Worm (Caenorhabditis elegans) whole organism, L3 larva: ENCODE data around the gene F56D6.23.

Source experiments
- R02D3.7 ChIP-seq: fragments of 150-350 bp; optimal IDR thresholded peaks from 2 replicates; lab custom pipeline; 2014; ENCODE audit warnings: missing biosample characterization, missing genetic modification characterization
- ZK546.5 ChIP-seq: sonication (generic microtip); optimal IDR thresholded peaks from 2 replicates; lab custom pipeline; 2017; ENCODE audit warnings: missing biosample characterization, missing genetic modification characterization
- aly-2 ChIP-seq: fragments of 150-350 bp; optimal IDR thresholded peaks from 2 replicates; lab custom pipeline; 2014; ENCODE audit warnings: missing biosample characterization, missing genetic modification characterization
- ceh-28 ChIP-seq: fragments of 150-350 bp; optimal IDR thresholded peaks from 2 replicates; lab custom pipeline; 2014; ENCODE audit warnings: missing biosample characterization, missing genetic modification reagents, missing genetic modification characterization
- ceh-82 ChIP-seq: fragments of 150-350 bp; optimal IDR thresholded peaks from 2 replicates; lab custom pipeline; 2014; ENCODE audit warnings: missing biosample characterization, missing genetic modification characterization
- egl-27 ChIP-seq: sonication (generic microtip); optimal IDR thresholded peaks from 4 replicates; lab custom pipeline; 2017; ENCODE audit warnings: missing biosample characterization, missing genetic modification reagents, missing genetic modification characterization
- egl-5 ChIP-seq: fragments of 150-350 bp; optimal IDR thresholded peaks from 2 replicates; lab custom pipeline; 2017; ENCODE audit warnings: missing biosample characterization, missing genetic modification reagents, missing genetic modification characterization, inconsistent platforms
- elt-1 ChIP-seq: fragments of 150-350 bp; optimal IDR thresholded peaks from 2 replicates; lab custom pipeline; 2014; ENCODE audit warnings: missing biosample characterization, missing genetic modification characterization
- elt-2 ChIP-seq: sonication (generic microtip); optimal IDR thresholded peaks from 2 replicates; lab custom pipeline; 2016; ENCODE audit warnings: missing genetic modification reagents, mild to moderate bottlenecking, missing genetic modification characterization, missing compliant biosample characterization
- elt-3 ChIP-seq, 3 experiments: fragments of 150-350 bp in 1 of 3; sonication (generic microtip) in 2 of 3; optimal IDR thresholded peaks; 2 replicates in 2 of 3; 4 replicates in 1 of 3; lab custom pipeline; 2014 to 2017; ENCODE audit warnings: missing biosample characterization in 3 of 3, missing genetic modification characterization in 3 of 3
- eor-1 ChIP-seq, 2 experiments: fragments of 150-350 bp; optimal IDR thresholded peaks; 2 replicates each; lab custom pipeline; 2014 to 2018; ENCODE audit warnings: missing biosample characterization in 2 of 2, missing genetic modification characterization in 2 of 2
- fkh-10 ChIP-seq: sonication (generic microtip); optimal IDR thresholded peaks from 2 replicates; lab custom pipeline; 2017; ENCODE audit warnings: missing biosample characterization, missing genetic modification reagents, missing genetic modification characterization
- fkh-2 ChIP-seq: fragments of 150-350 bp; optimal IDR thresholded peaks from 2 replicates; lab custom pipeline; 2014; ENCODE audit warnings: missing biosample characterization, missing genetic modification reagents, missing genetic modification characterization
- fos-1 ChIP-seq: fragments of 150-350 bp; optimal IDR thresholded peaks from 2 replicates; lab custom pipeline; 2014; ENCODE audit warnings: missing biosample characterization, missing genetic modification characterization
- hmg-11 ChIP-seq: sonication (generic microtip); optimal IDR thresholded peaks from 2 replicates; lab custom pipeline; 2016; ENCODE audit warnings: missing genetic modification characterization, missing compliant biosample characterization
- jun-1 ChIP-seq: fragments of 150-350 bp; optimal IDR thresholded peaks from 2 replicates; lab custom pipeline; 2014; ENCODE audit warnings: missing biosample characterization, missing genetic modification reagents, missing genetic modification characterization
- lin-15B ChIP-seq: fragments of 150-350 bp; optimal IDR thresholded peaks from 2 replicates; lab custom pipeline; 2014; ENCODE audit warnings: missing biosample characterization, missing genetic modification characterization
- lin-39 ChIP-seq: fragments of 150-350 bp; optimal IDR thresholded peaks from 2 replicates; lab custom pipeline; 2018; ENCODE audit warnings: missing biosample characterization, missing genetic modification reagents, missing genetic modification characterization
- mdl-1 ChIP-seq: fragments of 150-350 bp; optimal IDR thresholded peaks from 2 replicates; lab custom pipeline; 2014; ENCODE audit warnings: missing biosample characterization, missing genetic modification characterization
- mml-1 ChIP-seq: fragments of 150-350 bp; sonication (generic microtip); optimal IDR thresholded peaks from 3 replicates; lab custom pipeline; 2014; ENCODE audit warnings: missing biosample characterization, missing genetic modification characterization
- nfya-1 ChIP-seq: sonication (generic microtip); optimal IDR thresholded peaks from 2 replicates; lab custom pipeline; 2017; ENCODE audit warnings: missing genetic modification characterization, mild to moderate bottlenecking, missing compliant biosample characterization, antibody characterized with exemption, moderate library complexity; ENCODE audit not compliant: insufficient read depth
- nhr-11 ChIP-seq: fragments of 150-350 bp; optimal IDR thresholded peaks from 2 replicates; lab custom pipeline; 2014; ENCODE audit warnings: missing biosample characterization, missing genetic modification characterization
- nhr-12 ChIP-seq: fragments of 150-350 bp; optimal IDR thresholded peaks from 2 replicates; lab custom pipeline; 2014; ENCODE audit warnings: missing biosample characterization, missing genetic modification characterization
- nhr-23 ChIP-seq: fragments of 150-350 bp; optimal IDR thresholded peaks from 2 replicates; lab custom pipeline; 2014; ENCODE audit warnings: missing biosample characterization, missing genetic modification reagents, missing genetic modification characterization
- nhr-237 ChIP-seq: fragments of 150-350 bp; optimal IDR thresholded peaks from 2 replicates; lab custom pipeline; 2014; ENCODE audit warnings: missing biosample characterization, missing genetic modification characterization
- nhr-25 ChIP-seq: sonication (generic microtip); optimal IDR thresholded peaks from 2 replicates; lab custom pipeline; 2017; ENCODE audit warnings: missing biosample characterization, missing genetic modification characterization
- nhr-28 ChIP-seq: fragments of 150-350 bp; optimal IDR thresholded peaks from 2 replicates; lab custom pipeline; 2014; ENCODE audit warnings: missing biosample characterization, missing genetic modification characterization
- nhr-67 ChIP-seq: fragments of 150-350 bp; optimal IDR thresholded peaks from 2 replicates; lab custom pipeline; 2014; ENCODE audit warnings: missing biosample characterization, missing genetic modification characterization
- nhr-76 ChIP-seq: fragments of 150-350 bp; sonication (generic microtip); optimal IDR thresholded peaks from 5 replicates; lab custom pipeline; 2014; ENCODE audit warnings: missing biosample characterization, missing genetic modification characterization
- pqm-1 ChIP-seq: fragments of 150-350 bp; optimal IDR thresholded peaks from 2 replicates; lab custom pipeline; 2017; ENCODE audit warnings: missing biosample characterization, missing genetic modification characterization, inconsistent platforms
- snpc-4 ChIP-seq: fragments of 150-350 bp; optimal IDR thresholded peaks from 2 replicates; lab custom pipeline; 2014; ENCODE audit warnings: missing biosample characterization, missing genetic modification characterization
- tbx-2 ChIP-seq: sonication (generic microtip); optimal IDR thresholded peaks from 2 replicates; lab custom pipeline; 2016; ENCODE audit warnings: mild to moderate bottlenecking, missing genetic modification characterization, missing compliant biosample characterization
- unc-39 ChIP-seq: sonication (generic microtip); optimal IDR thresholded peaks from 4 replicates; lab custom pipeline; 2017; ENCODE audit warnings: missing biosample characterization, missing genetic modification characterization
- unc-62 ChIP-seq: fragments of 150-350 bp; sonication (generic microtip); optimal IDR thresholded peaks from 4 replicates; lab custom pipeline; 2014; ENCODE audit warnings: missing biosample characterization, missing genetic modification reagents, missing genetic modification characterization
- zag-1 ChIP-seq: fragments of 150-350 bp; optimal IDR thresholded peaks from 2 replicates; lab custom pipeline; 2014; ENCODE audit warnings: missing biosample characterization, missing genetic modification characterization
- ztf-11 ChIP-seq: fragments of 150-350 bp; optimal IDR thresholded peaks from 2 replicates; lab custom pipeline; 2014; ENCODE audit warnings: missing biosample characterization, missing genetic modification characterization
- ztf-4 ChIP-seq: fragments of 150-350 bp; optimal IDR thresholded peaks from 2 replicates; lab custom pipeline; 2014; ENCODE audit warnings: missing biosample characterization, missing genetic modification characterization

F56D6.23 gene

ce11 chrIV:3915296-3915695 is 3.0 kb upstream of the F56D6.23 start, which contains the start of gene srz-20:
TSS of gene srz-20 (plus strand) at chrIV:3915596.
- TF ChIP-seq egl-5 (tag; lab: Kevin White, UChicago) (no peak), fos-1 (tag; lab: Kevin White, UChicago) (no peak), snpc-4 (tag; lab: Kevin White, UChicago) (no peak)

ce11 chrIV:3917405-3917804 is 855 bp upstream of the F56D6.23 start, which contains the start of gene F56D6.14:
TSS of gene F56D6.14 (plus strand) at chrIV:3917705.
- no peak for TF ChIP-seq ceh-28 (tag; lab: Kevin White, UChicago)
- no peak for TF ChIP-seq ztf-4
- no peak for TF ChIP-seq lin-39 (tag; lab: Kevin White, UChicago)
- no peak for TF ChIP-seq unc-39 (tag; lab: Kevin White, UChicago)
- TF ChIP-seq unc-62 (GFP tag; lab: Kevin White, UChicago): no peak
- no peak for TF ChIP-seq R02D3.7 (tag; lab: Kevin White, UChicago)
- TF ChIP-seq lin-15B (tag; lab: Kevin White, UChicago): no peak
- TF ChIP-seq jun-1: no peak
- no peak for TF ChIP-seq nhr-25 (tag; lab: Kevin White, UChicago)
- TF ChIP-seq aly-2 (tag; lab: Kevin White, UChicago): no peak
- TF ChIP-seq nhr-237 (tag; lab: Kevin White, UChicago): no peak
- no peak for TF ChIP-seq nhr-67
- no peak for TF ChIP-seq snpc-4 (tag; lab: Kevin White, UChicago)
- TF ChIP-seq ztf-11: no peak

ce11 chrIV:3919506-3919905 is 1.2 kb downstream of the F56D6.23 start, which contains the start of gene srz-19:
TSS of gene srz-19 (plus strand) at chrIV:3919806.
- TF ChIP-seq nhr-23 (tag; lab: Kevin White, UChicago): no peak
- no peak for TF ChIP-seq mdl-1
- no peak for TF ChIP-seq pqm-1 (tag; lab: Kevin White, UChicago)
- TF ChIP-seq fos-1 (tag; lab: Kevin White, UChicago): no peak
- no peak for TF ChIP-seq nhr-76 (tag; lab: Kevin White, UChicago)
- no peak for TF ChIP-seq egl-27 (tag; lab: Kevin White, UChicago)
- TF ChIP-seq eor-1 (tag; optimal IDR thresholded peaks at IDR 0.05; lab: Kevin White, UChicago): no peak
- no peak for TF ChIP-seq elt-1
- TF ChIP-seq nfya-1 (tag; lab: Kevin White, UChicago): no peak
- no peak for TF ChIP-seq ztf-11
- no peak for TF ChIP-seq nhr-12 (tag; lab: Kevin White, UChicago)
- TF ChIP-seq fkh-10: no peak
- no peak for TF ChIP-seq snpc-4 (tag; lab: Kevin White, UChicago)
- no peak for TF ChIP-seq nhr-28 (tag; lab: Kevin White, UChicago)
- TF ChIP-seq zag-1 (tag; lab: Kevin White, UChicago): no peak
- TF ChIP-seq hmg-11 (tag; lab: Kevin White, UChicago): no peak

ce11 chrIV:3921898-3922297 is 3.6 kb downstream of the F56D6.23 start, which contains the start of gene clec-67:
TSS of gene clec-67 (plus strand) at chrIV:3922165.
- TF ChIP-seq elt-3 (tag; optimal IDR thresholded peaks at IDR 0.05; lab: Kevin White, UChicago): no peak
- no peak for TF ChIP-seq egl-5 (tag; lab: Kevin White, UChicago)
- no peak for TF ChIP-seq R02D3.7 (tag; lab: Kevin White, UChicago)
- no peak for TF ChIP-seq fos-1 (tag; lab: Kevin White, UChicago)
- no peak for TF ChIP-seq fkh-2 (tag; lab: Kevin White, UChicago)
- TF ChIP-seq nhr-237 (tag; lab: Kevin White, UChicago): no peak
- TF ChIP-seq nhr-67: no peak
- TF ChIP-seq jun-1: peak; percentile 2
- peak; percentile 84 for TF ChIP-seq elt-2 (tag; lab: Kevin White, UChicago)
- TF ChIP-seq unc-39 (tag; lab: Kevin White, UChicago): no peak
- no peak for TF ChIP-seq nhr-23 (tag; lab: Kevin White, UChicago)
- TF ChIP-seq ceh-82: no peak
- no peak for TF ChIP-seq lin-15B (tag; lab: Kevin White, UChicago)
- peak; percentile 45 for TF ChIP-seq pqm-1 (tag; lab: Kevin White, UChicago)
- TF ChIP-seq tbx-2 (tag; lab: Kevin White, UChicago): no peak
- TF ChIP-seq nhr-28 (tag; lab: Kevin White, UChicago): no peak
- TF ChIP-seq nfya-1 (tag; lab: Kevin White, UChicago): no peak
- no peak for TF ChIP-seq ceh-28 (tag; lab: Kevin White, UChicago)
- TF ChIP-seq ZK546.5: no peak
- TF ChIP-seq elt-1: no peak
- no peak for TF ChIP-seq mml-1 (tag; lab: Kevin White, UChicago)
- TF ChIP-seq nhr-11: no peak
- no peak for TF ChIP-seq ztf-11
